Worm (Caenorhabditis elegans): ENCODE results near the gene emc-5.

DNA sequence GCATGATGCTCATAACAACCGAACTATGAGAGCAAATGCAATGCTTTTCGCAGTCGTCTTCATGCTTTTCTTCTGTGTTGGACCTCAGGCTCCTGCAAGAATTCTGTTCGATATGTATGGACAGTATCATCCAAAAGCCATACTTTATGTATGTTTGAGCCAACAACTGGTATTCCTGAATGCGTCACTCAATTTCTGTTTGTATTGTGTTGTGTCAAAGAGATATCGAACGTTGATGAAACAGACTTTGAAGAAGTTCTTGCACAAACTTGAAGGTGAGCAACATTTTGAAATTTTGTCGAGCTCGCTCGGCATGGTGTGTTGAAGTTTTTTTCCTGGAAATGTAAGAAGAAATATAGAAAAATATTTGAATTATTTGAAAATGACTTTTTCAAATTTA lies 16.3 kb downstream of the emc-5 start:
- TF ChIP-seq egl-44 (GFP tag; IDR thresholded peaks at IDR 0.05), result no peak
- TF ChIP-seq snpc-3.4 (tag; optimal IDR thresholded peaks at IDR 0.05), result no peak
- TF ChIP-seq F57A8.1 (GFP tag; optimal IDR thresholded peaks at IDR 0.05), result no peak
- TF ChIP-seq ztf-22 (GFP tag; optimal IDR thresholded peaks at IDR 0.05), result no peak
- TF ChIP-seq hmg-1.2 (GFP tag; IDR thresholded peaks at IDR 0.05), result no peak
- TF ChIP-seq mes-4 (tag; optimal IDR thresholded peaks at IDR 0.05), result no peak
- no peak for TF ChIP-seq him-1 (tag; optimal IDR thresholded peaks at IDR 0.05)
- no peak for TF ChIP-seq F22D6.2 (tag; optimal IDR thresholded peaks at IDR 0.05)
- no peak for TF ChIP-seq pha-4 (tag; optimal IDR thresholded peaks at IDR 0.05)
- no peak for TF ChIP-seq bed-2 (GFP tag; IDR thresholded peaks at IDR 0.05)
- TF ChIP-seq lin-40 (tag; optimal IDR thresholded peaks at IDR 0.05), result no peak

Measured in whole organism, young adult.